Fruit fly (Drosophila melanogaster) whole organism, embryonic: ENCODE data around the gene CG17781.

Experiments used
- BEAF-32 ChIP-seq: fragments of 200-800 bp; sonication (Bioruptor generic); optimal IDR thresholded peaks from 3 replicates; lab custom pipeline; 2017; ENCODE audit warnings: missing biosample characterization, missing genetic modification characterization, mild to moderate bottlenecking, moderate library complexity, missing genetic modification reagents
- CG11456 ChIP-seq: fragments of 200-800 bp; sonication (Bioruptor generic); IDR thresholded peaks from 3 replicates; pipeline ENCODE4 v1.3.6; 2022; ENCODE audit warnings: missing biosample characterization, missing genetic modification characterization
- CG11695 ChIP-seq: fragments of 200-800 bp; sonication (Bioruptor generic); IDR thresholded peaks from 3 replicates; pipeline ENCODE4 v1.3.6; 2022; ENCODE audit warnings: missing biosample characterization, missing genetic modification characterization
- CG14710 ChIP-seq: fragments of 200-800 bp; sonication (Bioruptor generic); optimal IDR thresholded peaks from 3 replicates; lab custom pipeline; 2019; ENCODE audit warnings: missing biosample characterization, mild to moderate bottlenecking, missing genetic modification characterization, moderate library complexity
- CG1529 ChIP-seq: fragments of 200-800 bp; sonication (Bioruptor generic); optimal IDR thresholded peaks from 3 replicates; lab custom pipeline; 2018; ENCODE audit warnings: missing biosample characterization, missing genetic modification characterization
- CG16779 ChIP-seq: fragments of 200-800 bp; sonication (Bioruptor generic); IDR thresholded peaks from 2 replicates; pipeline ENCODE4 v1.3.6; 2022; ENCODE audit warnings: missing biosample characterization, missing genetic modification characterization
- CG17361 ChIP-seq: fragments of 200-800 bp; sonication (Bioruptor generic); IDR thresholded peaks from 3 replicates; pipeline ENCODE4 v1.3.6; 2022; ENCODE audit warnings: missing biosample characterization, missing genetic modification characterization
- CG17802 ChIP-seq: fragments of 200-800 bp; sonication (Bioruptor generic); optimal IDR thresholded peaks from 2 replicates; lab custom pipeline; 2018; ENCODE audit warnings: missing biosample characterization, mild to moderate bottlenecking, missing genetic modification characterization, moderate library complexity
- CG17912 ChIP-seq: fragments of 200-800 bp; sonication (Bioruptor generic); optimal IDR thresholded peaks from 2 replicates; lab custom pipeline; 2018; ENCODE audit warnings: missing biosample characterization, mild to moderate bottlenecking, missing genetic modification characterization
- CG30020 ChIP-seq: fragments of 200-800 bp; optimal IDR thresholded peaks from 2 replicates; lab custom pipeline; 2019; ENCODE audit warnings: missing biosample characterization, mild to moderate bottlenecking, missing genetic modification characterization, moderate library complexity
- CG30403 ChIP-seq: fragments of 200-800 bp; sonication (Bioruptor generic); optimal IDR thresholded peaks from 3 replicates; lab custom pipeline; 2016; ENCODE audit warnings: missing biosample characterization, missing genetic modification characterization
- CG3995 ChIP-seq: fragments of 200-800 bp; sonication (Bioruptor generic); optimal IDR thresholded peaks from 3 replicates; lab custom pipeline; 2016; ENCODE audit warnings: missing biosample characterization, missing genetic modification characterization
- CG9609 ChIP-seq: fragments of 200-800 bp; sonication (Bioruptor generic); optimal IDR thresholded peaks from 3 replicates; lab custom pipeline; 2016; ENCODE audit warnings: missing biosample characterization, missing genetic modification characterization
- CHES-1-like ChIP-seq: fragments of 200-800 bp; sonication (Bioruptor generic); optimal IDR thresholded peaks from 2 replicates; lab custom pipeline; 2016; ENCODE audit warnings: missing biosample characterization, missing genetic modification characterization
- Dad ChIP-seq: fragments of 200-800 bp; sonication (Bioruptor generic); optimal IDR thresholded peaks from 3 replicates; lab custom pipeline; 2016; ENCODE audit warnings: missing biosample characterization, missing genetic modification characterization
- Dbx ChIP-seq: fragments of 200-800 bp; sonication (Bioruptor generic); IDR thresholded peaks from 3 replicates; pipeline ENCODE4 v1.3.6; 2022; ENCODE audit warnings: missing biosample characterization, missing genetic modification characterization
- Doc3 ChIP-seq: fragments of 200-800 bp; sonication (Bioruptor generic); IDR thresholded peaks from 3 replicates; pipeline ENCODE4 v1.3.6; 2022; ENCODE audit warnings: missing biosample characterization, missing genetic modification characterization; ENCODE audit not compliant: partially characterized antibody
- Fer3 ChIP-seq: fragments of 200-800 bp; sonication (Bioruptor generic); optimal IDR thresholded peaks from 2 replicates; lab custom pipeline; 2018; ENCODE audit warnings: missing biosample characterization, mild to moderate bottlenecking, missing genetic modification characterization, moderate library complexity
- H2.0 ChIP-seq: fragments of 200-800 bp; sonication (Bioruptor generic); IDR thresholded peaks from 2 replicates; pipeline ENCODE4 v1.3.6; 2022; ENCODE audit warnings: missing biosample characterization, missing genetic modification characterization
- Hmx ChIP-seq: fragments of 200-800 bp; sonication (Bioruptor generic); optimal IDR thresholded peaks from 2 replicates; lab custom pipeline; 2016; ENCODE audit warnings: missing biosample characterization, missing genetic modification characterization
- Hr51 ChIP-seq, 2 experiments: fragments of 200-800 bp; sonication (Bioruptor generic); optimal IDR thresholded peaks; 2 replicates in 1 of 2; 3 replicates in 1 of 2; lab custom pipeline; 2016 to 2018; ENCODE audit warnings: missing biosample characterization in 2 of 2, missing genetic modification characterization in 2 of 2, mild to moderate bottlenecking in 1 of 2, moderate library complexity in 1 of 2
- Hr78 ChIP-seq, 2 experiments: fragments of 200-800 bp in 1 of 2; fragments of >200 bp in 1 of 2; sonication (Bioruptor generic) in 1 of 2; optimal IDR thresholded peaks; 2 replicates each; lab custom pipeline; 2017 to 2019; ENCODE audit warnings: missing biosample characterization in 2 of 2, missing genetic modification characterization in 2 of 2, mild to moderate bottlenecking in 1 of 2, moderate library complexity in 1 of 2
- Hsf ChIP-seq: fragments of 200-800 bp; sonication (Bioruptor generic); optimal IDR thresholded peaks from 3 replicates; lab custom pipeline; 2016; ENCODE audit warnings: missing biosample characterization, missing genetic modification characterization
- Mad ChIP-seq: fragments of 200-800 bp; sonication (Bioruptor generic); optimal IDR thresholded peaks from 2 replicates; lab custom pipeline; 2016; ENCODE audit warnings: missing biosample characterization, missing genetic modification characterization
- NFAT ChIP-seq: fragments of 200-800 bp; sonication (Bioruptor generic); IDR thresholded peaks from 2 replicates; pipeline ENCODE4 v1.3.6; 2022; ENCODE audit warnings: missing biosample characterization, missing genetic modification characterization
- Optix ChIP-seq: fragments of 200-800 bp; sonication (Bioruptor generic); IDR thresholded peaks from 3 replicates; pipeline ENCODE4 v1.3.6; 2022; ENCODE audit warnings: missing biosample characterization, missing genetic modification characterization
- Ravus ChIP-seq: fragments of 200-800 bp; sonication (Bioruptor generic); IDR thresholded peaks from 2 replicates; pipeline ENCODE4 v1.3.6; 2022; ENCODE audit warnings: missing biosample characterization, missing genetic modification characterization
- Side ChIP-seq: fragments of 200-800 bp; sonication (Bioruptor generic); optimal IDR thresholded peaks from 2 replicates; lab custom pipeline; 2016; ENCODE audit warnings: missing biosample characterization, missing genetic modification characterization
- Sin3A ChIP-seq: fragments of >200 bp; optimal IDR thresholded peaks from 2 replicates; lab custom pipeline; 2018
- Sox102F ChIP-seq: fragments of 200-800 bp; sonication (Bioruptor generic); optimal IDR thresholded peaks from 2 replicates; lab custom pipeline; 2018; ENCODE audit warnings: missing biosample characterization, mild to moderate bottlenecking, missing genetic modification characterization, moderate library complexity
- Sry-β ChIP-seq: fragments of 200-800 bp; sonication (Bioruptor generic); optimal IDR thresholded peaks from 2 replicates; lab custom pipeline; 2018; ENCODE audit warnings: missing biosample characterization, mild to moderate bottlenecking, missing genetic modification characterization, moderate library complexity
- ac ChIP-seq: fragments of 200-800 bp; sonication (Bioruptor generic); optimal IDR thresholded peaks from 3 replicates; lab custom pipeline; 2017; ENCODE audit warnings: missing biosample characterization, mild to moderate bottlenecking, missing genetic modification characterization
- ap ChIP-seq: fragments of 200-800 bp; sonication (Bioruptor generic); IDR thresholded peaks from 2 replicates; pipeline ENCODE4 v1.3.6; 2022; ENCODE audit warnings: missing biosample characterization, missing genetic modification characterization
- ase ChIP-seq: fragments of 200-800 bp; sonication (Bioruptor generic); IDR thresholded peaks from 3 replicates; pipeline ENCODE4 v1.3.6; 2022; ENCODE audit warnings: missing biosample characterization, missing genetic modification characterization
- ato ChIP-seq: fragments of 200-800 bp; sonication (Bioruptor generic); IDR thresholded peaks from 2 replicates; pipeline ENCODE4 v1.3.6; 2022; ENCODE audit warnings: missing biosample characterization, missing genetic modification characterization; ENCODE audit not compliant: partially characterized antibody
- chn ChIP-seq: fragments of 200-800 bp; sonication (Bioruptor generic); optimal IDR thresholded peaks from 2 replicates; lab custom pipeline; 2016; ENCODE audit warnings: missing biosample characterization, missing genetic modification characterization
- dan ChIP-seq: fragments of 200-800 bp; sonication (Bioruptor generic); IDR thresholded peaks from 2 replicates; pipeline ENCODE4 v1.3.6; 2022; ENCODE audit warnings: missing biosample characterization, missing genetic modification characterization
- emc ChIP-seq: fragments of 200-800 bp; sonication (Bioruptor generic); optimal IDR thresholded peaks from 2 replicates; lab custom pipeline; 2016; ENCODE audit warnings: missing biosample characterization, missing genetic modification characterization
- esg ChIP-seq: fragments of 200-800 bp; sonication (Bioruptor generic); conservative IDR thresholded peaks from 2 replicates; pipeline ENCODE4 v1.3.6; 2022; ENCODE audit warnings: missing biosample characterization, missing genetic modification characterization
- inv ChIP-seq: fragments of 200-800 bp; sonication (Bioruptor generic); IDR thresholded peaks from 2 replicates; pipeline ENCODE4 v1.3.6; 2022; ENCODE audit warnings: missing biosample characterization, missing genetic modification characterization; ENCODE audit not compliant: partially characterized antibody
- ken ChIP-seq: fragments of 200-800 bp; sonication (Bioruptor generic); IDR thresholded peaks from 3 replicates; pipeline ENCODE4 v1.3.6; 2022; ENCODE audit warnings: missing biosample characterization, missing genetic modification characterization
- pb ChIP-seq: fragments of 200-800 bp; sonication (Bioruptor generic); optimal IDR thresholded peaks from 3 replicates; lab custom pipeline; 2016; ENCODE audit warnings: missing biosample characterization, missing genetic modification characterization
- pita ChIP-seq: fragments of 200-800 bp; sonication (Bioruptor generic); optimal IDR thresholded peaks from 2 replicates; lab custom pipeline; 2017; ENCODE audit warnings: missing biosample characterization, mild to moderate bottlenecking, missing genetic modification characterization
- salm ChIP-seq: fragments of 200-800 bp; sonication (Bioruptor generic); optimal IDR thresholded peaks from 2 replicates; lab custom pipeline; 2018; ENCODE audit warnings: missing biosample characterization, mild to moderate bottlenecking, missing genetic modification characterization
- sisA ChIP-seq: fragments of 200-800 bp; sonication (Bioruptor generic); IDR thresholded peaks from 2 replicates; pipeline ENCODE4 v1.3.6; 2022; ENCODE audit warnings: missing biosample characterization, missing genetic modification characterization
- slbo ChIP-seq: fragments of 200-800 bp; sonication (Bioruptor generic); IDR thresholded peaks from 2 replicates; pipeline ENCODE4 v1.3.6; 2022; ENCODE audit warnings: missing biosample characterization, missing genetic modification characterization
- sqz ChIP-seq: fragments of 200-800 bp; sonication (Bioruptor generic); optimal IDR thresholded peaks from 3 replicates; lab custom pipeline; 2018; ENCODE audit warnings: missing biosample characterization, mild to moderate bottlenecking, missing genetic modification characterization
- tx ChIP-seq: fragments of 200-800 bp; sonication (Bioruptor generic); optimal IDR thresholded peaks from 2 replicates; lab custom pipeline; 2016; ENCODE audit warnings: missing biosample characterization, missing genetic modification characterization
- unpg ChIP-seq: fragments of 200-800 bp; sonication (Bioruptor generic); optimal IDR thresholded peaks from 3 replicates; lab custom pipeline; 2018; ENCODE audit warnings: missing biosample characterization, mild to moderate bottlenecking, missing genetic modification characterization, moderate library complexity
- z ChIP-seq: fragments of 200-800 bp; sonication (Bioruptor generic); IDR thresholded peaks from 3 replicates; pipeline ENCODE4 v1.3.6; 2022; ENCODE audit warnings: missing biosample characterization, missing genetic modification characterization

CG17781 gene

DNA sequence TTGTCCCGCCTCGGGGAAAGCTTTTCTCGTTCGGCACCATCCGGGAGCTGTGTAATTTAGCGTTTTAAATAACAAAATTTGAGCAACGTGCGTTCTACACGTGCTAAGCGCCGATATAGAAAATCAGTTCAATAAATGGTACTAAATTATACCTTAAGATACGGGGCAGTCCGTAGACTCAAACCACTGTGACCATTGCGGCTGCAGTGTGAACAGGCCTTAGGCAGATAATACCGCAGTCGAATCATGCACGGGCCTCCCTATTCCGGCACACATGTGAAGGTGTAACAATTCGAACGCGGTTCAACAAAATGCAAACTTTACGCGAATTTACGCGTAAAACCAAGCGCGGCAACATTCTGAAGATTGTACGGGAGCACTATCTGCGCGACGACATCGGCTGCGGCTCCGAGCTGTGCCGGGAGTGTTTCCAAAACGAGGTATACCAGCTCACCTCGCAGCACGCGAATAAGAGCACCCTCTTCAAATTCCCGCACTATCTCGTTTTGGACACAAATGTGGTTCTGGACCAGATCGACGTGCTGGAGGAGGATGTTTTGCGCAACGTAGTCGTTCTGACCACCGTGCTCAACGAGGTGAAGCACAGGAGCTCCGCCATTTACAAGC is 42.2 kb downstream of the CG17781 start, which contains the start of the genes Rrp5 and Dis3 (continued):
- TF ChIP-seq CG9609 (peak; percentile 65), Dad (peak; percentile 19), CG30020 (peak; percentile 94), ken (peak; percentile 81), NFAT (GFP tag; lab: Robert Waterston, UW) (peak; percentile 79), inv (no peak; the same call in 1 of the 2 replicates), emc (GFP tag; lab: Kevin White, UChicago) (peak; percentile 18), z (GFP tag; lab: Robert Waterston, UW) (no peak; the same call in 2 of the 3 replicates), H2.0 (peak; percentile 45; the same call in 1 of the 2 replicates), Dbx (GFP tag; lab: Robert Waterston, UW) (peak; percentile 59; the same call in 1 of the 3 replicates), BEAF-32 (peak; percentile 61), tx (GFP tag; lab: Kevin White, UChicago) (peak; percentile 17), Optix (GFP tag; lab: Robert Waterston, UW) (no peak), CG1529 (GFP tag; lab: Kevin White, UChicago) (no peak), Hr78 (GFP tag; optimal IDR thresholded peaks at IDR 0.05; lab: Kevin White, UChicago) (no peak), Fer3 (tag; lab: Kevin White, UChicago) (no peak), CG3995 (peak; percentile 75), salm (no peak), esg (GFP tag; lab: Robert Waterston, UW) (no peak), CG30403 (GFP tag; lab: Kevin White, UChicago) (peak; percentile 24), chn (GFP tag; lab: Kevin White, UChicago) (peak; percentile 13), CHES-1-like (GFP tag; lab: Kevin White, UChicago) (peak; percentile 60), dan (no peak), CG17361 (GFP tag; lab: Robert Waterston, UW) (no peak), CG11695 (GFP tag; lab: Robert Waterston, UW) (no peak), CG17802 (tag; lab: Kevin White, UChicago) (peak; percentile 100), ap (no peak), ase (GFP tag; lab: Robert Waterston, UW) (0 out of 3 replicates have a peak, but pooled peaks have one; percentile 49), Sin3A (lab: Kevin White, UChicago) (peak; percentile 81), CG16779 (peak; percentile 54; the same call in 1 of the 2 replicates), unpg (GFP tag; lab: Kevin White, UChicago) (no peak), CG11456 (GFP tag; lab: Robert Waterston, UW) (peak; percentile 74; the same call in 2 of the 3 replicates), pita (GFP tag; lab: Kevin White, UChicago) (peak; percentile 69), Doc3 (GFP tag; lab: Robert Waterston, UW) (no peak), CG14710 (tag; lab: Kevin White, UChicago) (no peak), ato (GFP tag; lab: Robert Waterston, UW) (peak; percentile 7; the same call in 1 of the 2 replicates), Ravus (GFP tag; lab: Robert Waterston, UW) (no peak), ac (GFP tag; lab: Kevin White, UChicago) (no peak), sisA (GFP tag; lab: Robert Waterston, UW) (peak; percentile 57), Sry-β (GFP tag; lab: Kevin White, UChicago) (no peak), Hsf (GFP tag; lab: Kevin White, UChicago) (peak; percentile 40), sqz (GFP tag; lab: Kevin White, UChicago) (no peak), CG17912 (GFP tag; lab: Kevin White, UChicago) (peak; percentile 13), pb (no peak), Hmx (GFP tag; lab: Kevin White, UChicago) (no peak), slbo (GFP tag; lab: Robert Waterston, UW) (peak; percentile 80), Hr51 (GFP tag; optimal IDR thresholded peaks at IDR 0.05; lab: Kevin White, UChicago) (peak in 1 of 2 experiments; percentile 22), Mad (GFP tag; lab: Kevin White, UChicago) (peak; percentile 36), Sox102F (GFP tag; lab: Kevin White, UChicago) (no peak), Side (GFP tag; lab: Kevin White, UChicago) (peak; percentile 31)
